Worm (Caenorhabditis elegans): ENCODE results near the gene srd-9.
A peak's percentile ranks its signal among the peaks of the same experiment; 100 is the strongest.

The srd-9 gene

ce11 chrV:5362220-5362619 lies 10.6 kb downstream of the srd-9 start:
- TF ChIP-seq ceh-8 (GFP tag; optimal IDR thresholded peaks at IDR 0.05) (no peak), sox-4 (tag; optimal IDR thresholded peaks at IDR 0.05) (peak; percentile 31), pax-3 (tag; optimal IDR thresholded peaks at IDR 0.05) (peak; percentile 58), fkh-8 (tag; optimal IDR thresholded peaks at IDR 0.05) (peak; percentile 67), dsc-1 (tag; optimal IDR thresholded peaks at IDR 0.05) (peak; percentile 89), hlh-17 (GFP tag; optimal IDR thresholded peaks at IDR 0.05; ENCODE audit: borderline replicate concordance) (no peak)

- TF ChIP-seq sox-4 (tag; optimal IDR thresholded peaks at IDR 0.05) (no peak), skn-1 (tag; optimal IDR thresholded peaks at IDR 0.05) (no peak), unc-30 (tag; optimal IDR thresholded peaks at IDR 0.05) (no peak), ceh-63 (GFP tag; optimal IDR thresholded peaks at IDR 0.05) (no peak), sptf-1 (tag; optimal IDR thresholded peaks at IDR 0.05) (no peak), zip-4 (GFP tag; optimal IDR thresholded peaks at IDR 0.05) (no peak), aha-1 (tag; optimal IDR thresholded peaks at IDR 0.05) (no peak)
These were observed 13.3 kb downstream of the srd-9 start, which contains the start of gene T09D3.8 for ce11 chrV:5364863-5365262. TSS of gene T09D3.8 (plus strand) at chrV:5365163.

- no peak for TF ChIP-seq unc-86 (tag; optimal IDR thresholded peaks at IDR 0.05)
- no peak for TF ChIP-seq elt-2 (tag; optimal IDR thresholded peaks at IDR 0.05)
- TF ChIP-seq aha-1 (tag; optimal IDR thresholded peaks at IDR 0.05), result no peak
- no peak for TF ChIP-seq grh-1 (GFP tag; IDR thresholded peaks at IDR 0.05)
- no peak for TF ChIP-seq nhr-19 (GFP tag; conservative IDR thresholded peaks at IDR 0.05)
- TF ChIP-seq hlh-17 (GFP tag; optimal IDR thresholded peaks at IDR 0.05; ENCODE audit: borderline replicate concordance), result no peak
- TF ChIP-seq nhr-11 (tag; optimal IDR thresholded peaks at IDR 0.05), result no peak
These were observed 17.2 kb downstream of the srd-9 start, which contains the start of gene T09D3.9 for ce11 chrV:5368792-5369191. TSS of gene T09D3.9 (minus strand) at chrV:5368892.

DNA sequence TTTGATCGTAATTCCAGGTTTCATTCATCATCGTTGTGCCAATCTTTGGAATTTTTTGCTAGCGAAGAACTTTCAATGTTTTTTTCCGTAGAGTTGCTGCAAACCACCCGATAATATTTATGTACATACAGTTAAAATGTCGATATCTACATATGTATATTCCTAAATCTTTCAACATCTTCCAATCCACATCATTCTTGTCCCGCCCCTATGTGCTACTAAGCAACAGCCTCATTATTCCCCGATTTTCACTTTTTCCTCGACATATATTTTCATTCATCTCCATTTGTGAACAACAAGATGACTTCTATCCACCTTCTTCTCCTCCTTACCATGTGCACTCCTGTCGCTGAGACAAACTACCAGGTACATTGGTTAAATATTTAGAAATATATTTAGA lies 20.5 kb downstream of the srd-9 start, which contains the start of gene C35A11.3:
C35A11.3 (plus strand) TSS at position 301 of the 400 bp plus-strand sequence.
- no peak for TF ChIP-seq jun-1 (tag; optimal IDR thresholded peaks at IDR 0.05)
- no peak for TF ChIP-seq pag-3 (tag; optimal IDR thresholded peaks at IDR 0.05; ENCODE audit: borderline replicate concordance, insufficient read depth)
- TF ChIP-seq nhr-19 (GFP tag; conservative IDR thresholded peaks at IDR 0.05), result no peak
- TF ChIP-seq vab-15 (tag; optimal IDR thresholded peaks at IDR 0.05), result no peak
- TF ChIP-seq ceh-90 (tag; optimal IDR thresholded peaks at IDR 0.05), result no peak
- TF ChIP-seq ama-1 (optimal IDR thresholded peaks at IDR 0.05), result no peak
- no peak for TF ChIP-seq lin-35 (GFP tag; optimal IDR thresholded peaks at IDR 0.05)

- TF ChIP-seq lin-39 (tag; optimal IDR thresholded peaks at IDR 0.05) (no peak), blmp-1 (tag; optimal IDR thresholded peaks at IDR 0.05) (peak; percentile 96)
These were observed 34.4 kb downstream of the srd-9 start, which contains the start of gene C35A11.2 for ce11 chrV:5385914-5386493. TSS of gene C35A11.2 (plus strand) at chrV:5386299.

- TF ChIP-seq Y116A8C.19 (tag; optimal IDR thresholded peaks at IDR 0.05; ENCODE audit: borderline replicate concordance) (no peak), ceh-90 (tag; optimal IDR thresholded peaks at IDR 0.05) (no peak), lin-35 (GFP tag; optimal IDR thresholded peaks at IDR 0.05) (peak in 1 of 2 experiments; percentile 23), lin-13 (GFP tag; optimal IDR thresholded peaks at IDR 0.05) (no peak), fkh-4 (tag; optimal IDR thresholded peaks at IDR 0.05; ENCODE audit: borderline replicate concordance) (no peak), unc-130 (tag; optimal IDR thresholded peaks at IDR 0.05) (no peak), mdl-1 (tag; optimal IDR thresholded peaks at IDR 0.05) (no peak), nhr-90 (tag; optimal IDR thresholded peaks at IDR 0.05; ENCODE audit: poor library complexity) (no peak), skn-1 (tag; optimal IDR thresholded peaks at IDR 0.05) (no peak), egl-27 (tag; optimal IDR thresholded peaks at IDR 0.05) (no peak), pqm-1 (tag; optimal IDR thresholded peaks at IDR 0.05) (peak; percentile 27), nhr-71 (tag; optimal IDR thresholded peaks at IDR 0.05) (peak; percentile 9), blmp-1 (tag; optimal IDR thresholded peaks at IDR 0.05) (no peak), elt-2 (tag; optimal IDR thresholded peaks at IDR 0.05) (peak; percentile 97), tlp-1 (tag; optimal IDR thresholded peaks at IDR 0.05) (peak; percentile 56)
These were observed 41.5 kb downstream of the srd-9 start, which contains the start of gene C35A11.4 for ce11 chrV:5392993-5393628. TSS of gene C35A11.4 (minus strand) at chrV:5393148.

Data from whole organism, L1 larva.